Fruit fly (Drosophila melanogaster) whole organism, embryonic: ENCODE measurements around the gene CG43998.

Experiments
- Blimp-1 ChIP-seq: fragments of 200-800 bp; sonication (Bioruptor generic); optimal IDR thresholded peaks from 3 replicates; lab custom pipeline; 2018; ENCODE audit warnings: missing biosample characterization, missing genetic modification characterization, mild to moderate bottlenecking, moderate library complexity, missing genetic modification reagents
- CG10321 ChIP-seq: fragments of 200-800 bp; sonication (Bioruptor generic); IDR thresholded peaks from 2 replicates; pipeline ENCODE4 v1.3.6; 2022; ENCODE audit warnings: missing biosample characterization, missing genetic modification characterization
- CG11247 ChIP-seq: fragments of 200-800 bp; sonication (Bioruptor generic); IDR thresholded peaks from 2 replicates; pipeline ENCODE4 v1.3.6; 2022; ENCODE audit warnings: missing biosample characterization, missing genetic modification characterization
- CG12219 ChIP-seq: fragments of 200-800 bp; sonication (Bioruptor generic); optimal IDR thresholded peaks from 3 replicates; lab custom pipeline; 2018; ENCODE audit warnings: missing biosample characterization, mild to moderate bottlenecking, missing genetic modification characterization
- CG1529 ChIP-seq: fragments of 200-800 bp; sonication (Bioruptor generic); optimal IDR thresholded peaks from 3 replicates; lab custom pipeline; 2018; ENCODE audit warnings: missing biosample characterization, missing genetic modification characterization
- CG15479 ChIP-seq: fragments of 200-800 bp; sonication (Bioruptor generic); optimal IDR thresholded peaks from 3 replicates; lab custom pipeline; 2019; ENCODE audit warnings: missing biosample characterization, mild to moderate bottlenecking, missing genetic modification characterization, moderate library complexity
- CG17385 ChIP-seq: fragments of 200-800 bp; sonication (Bioruptor generic); optimal IDR thresholded peaks from 3 replicates; lab custom pipeline; 2018; ENCODE audit warnings: missing biosample characterization, mild to moderate bottlenecking, missing genetic modification characterization
- CG3163 ChIP-seq: fragments of 200-800 bp; sonication (Bioruptor generic); optimal IDR thresholded peaks from 3 replicates; lab custom pipeline; 2016; ENCODE audit warnings: missing biosample characterization, missing genetic modification characterization
- CG5245 ChIP-seq: fragments of 200-800 bp; sonication (Bioruptor generic); optimal IDR thresholded peaks from 3 replicates; lab custom pipeline; 2016; ENCODE audit warnings: missing biosample characterization, missing genetic modification characterization
- CG7556 ChIP-seq: fragments of 200-800 bp; sonication (Bioruptor generic); optimal IDR thresholded peaks from 2 replicates; lab custom pipeline; 2017; ENCODE audit warnings: missing biosample characterization, mild to moderate bottlenecking, missing genetic modification characterization
- CG8089 ChIP-seq: fragments of 200-800 bp; sonication (Bioruptor generic); optimal IDR thresholded peaks from 3 replicates; lab custom pipeline; 2016; ENCODE audit warnings: missing biosample characterization, missing genetic modification characterization
- CG8765 ChIP-seq: fragments of 200-800 bp; sonication (Bioruptor generic); IDR thresholded peaks from 2 replicates; pipeline ENCODE4 v1.3.6; 2022; ENCODE audit warnings: missing biosample characterization, missing genetic modification characterization
- CG9932 ChIP-seq: fragments of 200-800 bp; sonication (Bioruptor generic); IDR thresholded peaks from 2 replicates; pipeline ENCODE4 v1.3.6; 2022; ENCODE audit warnings: missing biosample characterization, missing genetic modification characterization
- CrebB ChIP-seq: fragments of 200-800 bp; sonication (Bioruptor generic); optimal IDR thresholded peaks from 3 replicates; lab custom pipeline; 2018; ENCODE audit warnings: missing biosample characterization, mild to moderate bottlenecking, missing genetic modification characterization
- D19A ChIP-seq: fragments of 200-800 bp; optimal IDR thresholded peaks from 3 replicates; lab custom pipeline; 2019; ENCODE audit warnings: missing biosample characterization, mild to moderate bottlenecking, missing genetic modification characterization, moderate library complexity
- Eip74EF ChIP-seq, 2 experiments: fragments of 200-800 bp in 1 of 2; fragments of >200 bp in 1 of 2; sonication (Bioruptor generic) in 1 of 2; optimal IDR thresholded peaks; 2 replicates each; lab custom pipeline; 2017 to 2019; ENCODE audit warnings: missing biosample characterization in 2 of 2, missing genetic modification characterization in 2 of 2, mild to moderate bottlenecking in 1 of 2, moderate library complexity in 1 of 2
- Med ChIP-seq: fragments of 200-800 bp; sonication (Bioruptor generic); peaks from one replicate; lab custom pipeline; 2016; ENCODE audit warnings: missing biosample characterization, missing genetic modification characterization, mild to moderate bottlenecking, inconsistent platforms, moderate library complexity
- NC2α ChIP-seq: fragments of 200-800 bp; sonication (Bioruptor generic); optimal IDR thresholded peaks from 2 replicates; lab custom pipeline; 2016; ENCODE audit warnings: missing biosample characterization, missing genetic modification characterization
- Nf-YC ChIP-seq: fragments of 200-800 bp; optimal IDR thresholded peaks from 3 replicates; lab custom pipeline; 2019; ENCODE audit warnings: missing biosample characterization, mild to moderate bottlenecking, missing genetic modification characterization, moderate library complexity
- Trl ChIP-seq, 3 experiments: fragments of >200 bp in 2 of 3; fragments of 200-800 bp in 1 of 3; sonication (Bioruptor generic) in 1 of 3; optimal IDR thresholded peaks; 2 replicates in 1 of 3; 3 replicates in 2 of 3; lab custom pipeline; 2016 to 2017; ENCODE audit warnings: missing biosample characterization in 1 of 3, missing genetic modification characterization in 1 of 3
- ara ChIP-seq: fragments of 200-800 bp; sonication (Bioruptor generic); IDR thresholded peaks from 2 replicates; pipeline ENCODE4 v1.3.6; 2022; ENCODE audit warnings: missing biosample characterization, missing genetic modification characterization
- bbx ChIP-seq: fragments of 200-800 bp; sonication (Bioruptor generic); IDR thresholded peaks from 2 replicates; pipeline ENCODE4 v1.3.6; 2022; ENCODE audit warnings: missing biosample characterization, missing genetic modification characterization; ENCODE audit not compliant: partially characterized antibody
- ci ChIP-seq: fragments of 200-800 bp; sonication (Bioruptor generic); IDR thresholded peaks from 3 replicates; pipeline ENCODE4 v1.3.6; 2022; ENCODE audit warnings: missing biosample characterization, missing genetic modification characterization
- crp ChIP-seq, 2 experiments: fragments of 200-800 bp; sonication (Bioruptor generic); optimal IDR thresholded peaks; 2 replicates in 1 of 2; 3 replicates in 1 of 2; lab custom pipeline; 2017; ENCODE audit warnings: missing biosample characterization in 2 of 2, missing genetic modification characterization in 2 of 2, mild to moderate bottlenecking in 1 of 2, moderate library complexity in 1 of 2
- hkb ChIP-seq, 2 experiments: fragments of 200-800 bp in 1 of 2; fragments of >200 bp in 1 of 2; sonication (Bioruptor generic) in 1 of 2; IDR thresholded peaks in 1 of 2; optimal IDR thresholded peaks in 1 of 2; 2 replicates each; pipeline versions ENCODE4 v1.3.6 to Lab custom; 2017 to 2022; ENCODE audit warnings: missing biosample characterization in 1 of 2, missing genetic modification characterization in 1 of 2
- kah ChIP-seq: fragments of 200-800 bp; sonication (Bioruptor generic); optimal IDR thresholded peaks from 2 replicates; lab custom pipeline; 2018; ENCODE audit warnings: missing biosample characterization, mild to moderate bottlenecking, missing genetic modification characterization
- luna ChIP-seq: fragments of 200-800 bp; sonication (Bioruptor generic); optimal IDR thresholded peaks from 2 replicates; lab custom pipeline; 2016; ENCODE audit warnings: missing biosample characterization, missing genetic modification characterization
- nom ChIP-seq: fragments of 200-800 bp; sonication (Bioruptor generic); optimal IDR thresholded peaks from 2 replicates; lab custom pipeline; 2017; ENCODE audit warnings: missing biosample characterization, missing genetic modification characterization, mild to moderate bottlenecking, moderate library complexity, missing genetic modification reagents
- oc ChIP-seq: fragments of 200-800 bp; sonication (Bioruptor generic); optimal IDR thresholded peaks from 2 replicates; lab custom pipeline; 2018; ENCODE audit warnings: missing biosample characterization, mild to moderate bottlenecking, missing genetic modification characterization, moderate library complexity
- pzg ChIP-seq: fragments of 200-800 bp; sonication (Bioruptor generic); optimal IDR thresholded peaks from 3 replicates; lab custom pipeline; 2018; ENCODE audit warnings: missing biosample characterization, mild to moderate bottlenecking, missing genetic modification characterization, moderate library complexity
- row ChIP-seq: fragments of 200-800 bp; sonication (Bioruptor generic); IDR thresholded peaks from 3 replicates; pipeline ENCODE4 v1.3.6; 2022; ENCODE audit warnings: missing biosample characterization, missing genetic modification characterization
- sens ChIP-seq: fragments of 200-800 bp; sonication (Bioruptor generic); peaks from one replicate; lab custom pipeline; 2016; ENCODE audit warnings: missing biosample characterization, missing genetic modification characterization
- zfh1 ChIP-seq: fragments of 200-800 bp; sonication (Bioruptor generic); IDR thresholded peaks from 3 replicates; pipeline ENCODE4 v1.3.6; 2022; ENCODE audit warnings: missing biosample characterization, missing genetic modification characterization

The CG43998 gene

DNA sequence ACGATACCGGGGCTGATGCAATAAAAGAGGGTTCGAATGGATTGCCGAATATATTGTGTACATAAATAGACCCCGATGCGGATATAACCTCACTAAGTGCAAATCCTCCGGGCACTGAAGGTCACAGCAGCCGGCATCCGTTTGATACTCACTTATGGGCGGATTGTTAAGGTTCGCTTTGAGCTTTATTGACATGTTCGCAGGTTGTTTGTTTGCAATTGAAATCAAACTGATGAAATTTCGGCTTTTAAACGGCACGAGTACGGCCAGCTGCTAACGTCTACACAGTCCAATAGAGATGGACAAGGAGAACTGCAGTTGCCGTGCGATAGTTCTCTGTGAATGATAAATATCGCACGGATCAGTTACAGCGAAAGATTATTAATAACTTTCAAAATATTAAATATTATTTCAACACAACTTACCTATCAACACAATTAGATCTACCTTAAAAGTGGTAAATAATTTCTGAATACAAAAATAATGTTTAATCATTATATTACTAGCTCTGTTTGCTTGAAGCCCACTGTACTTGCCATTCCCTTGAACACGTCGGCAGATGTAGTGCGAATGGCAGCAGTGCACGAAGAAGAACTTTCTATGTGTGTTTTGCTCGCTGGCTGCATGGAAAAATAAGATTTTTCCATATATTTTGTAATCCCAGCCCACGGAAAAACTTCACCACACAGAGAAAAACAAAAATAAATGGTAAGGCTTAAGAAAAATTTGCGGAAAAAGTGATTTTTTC lies 29.5 kb upstream of the CG43998 start, which contains the start of the genes GluProRS and AP-1sigma (continued):
- TF ChIP-seq Nf-YC, result peak; percentile 82
- no peak for TF ChIP-seq CG15479 (GFP tag; lab: Kevin White, UChicago)
- peak; percentile 98 for TF ChIP-seq Med (GFP tag; lab: Kevin White, UChicago)
- TF ChIP-seq kah (GFP tag; lab: Kevin White, UChicago), result peak; percentile 48
- peak; percentile 92 for TF ChIP-seq CG5245 (GFP tag; lab: Kevin White, UChicago)
- TF ChIP-seq CG1529 (GFP tag; lab: Kevin White, UChicago), result peak; percentile 75
- peak; percentile 78 for TF ChIP-seq pzg
- peak; percentile 69 for TF ChIP-seq CG8089 (GFP tag; lab: Kevin White, UChicago)

- TF ChIP-seq CG12219 (no peak), bbx (GFP tag; lab: Robert Waterston, UW) (0 out of 2 replicates have a peak, but pooled peaks have one; percentile 18), hkb (optimal IDR thresholded peaks at IDR 0.05; lab: Kevin White, UChicago) (no peak), hkb (GFP tag; IDR thresholded peaks at IDR 0.05; lab: Robert Waterston, UW) (0 out of 2 replicates have a peak, but pooled peaks have one; percentile 34), Blimp-1 (peak; percentile 93), CG10321 (GFP tag; lab: Robert Waterston, UW) (no peak), sens (peak; percentile 64), CG3163 (GFP tag; lab: Kevin White, UChicago) (peak; percentile 66), Eip74EF (GFP tag; optimal IDR thresholded peaks at IDR 0.05; lab: Kevin White, UChicago) (peak in 1 of 2 experiments; percentile 88), CG9932 (GFP tag; lab: Robert Waterston, UW) (no peak), Trl (optimal IDR thresholded peaks at IDR 0.05; lab: Kevin White, UChicago) (peak; percentile 61 to 64), Trl (GFP tag; optimal IDR thresholded peaks at IDR 0.05; lab: Kevin White, UChicago) (no peak), CrebB (no peak), CG8765 (GFP tag; lab: Robert Waterston, UW) (no peak), nom (GFP tag; lab: Kevin White, UChicago) (peak; percentile 40), zfh1 (GFP tag; lab: Robert Waterston, UW) (no peak), CG11247 (no peak), luna (no peak), D19A (tag; lab: Kevin White, UChicago) (peak; percentile 81), row (GFP tag; lab: Robert Waterston, UW) (peak; percentile 30; the same call in 1 of the 3 replicates), ci (GFP tag; lab: Robert Waterston, UW) (0 out of 3 replicates have a peak, but pooled peaks have one; percentile 17), NC2α (GFP tag; lab: Kevin White, UChicago) (no peak), CG17385 (GFP tag; lab: Kevin White, UChicago) (peak; percentile 70), oc (no peak), ara (GFP tag; lab: Robert Waterston, UW) (no peak), crp (GFP tag; optimal IDR thresholded peaks at IDR 0.05; lab: Kevin White, UChicago) (peak in 1 of 2 experiments; percentile 49), CG7556 (GFP tag; lab: Kevin White, UChicago) (no peak)
Observed at dm6 chr3R:23955380-23955779, 26.6 kb upstream of the CG43998 start.
